Fruit fly (Drosophila melanogaster) whole organism, embryonic: ENCODE data around the gene CG2972.
A peak's percentile ranks its signal among the peaks of the same experiment; 100 is the strongest.

Experiments
- Adf1 ChIP-seq: fragments of 200-800 bp; sonication (Bioruptor generic); IDR thresholded peaks from 2 replicates; pipeline ENCODE4 v1.3.6; 2022; ENCODE audit warnings: missing biosample characterization, missing genetic modification characterization
- CG10431 ChIP-seq: fragments of 200-800 bp; sonication (Bioruptor generic); optimal IDR thresholded peaks from 3 replicates; lab custom pipeline; 2018; ENCODE audit warnings: missing biosample characterization, mild to moderate bottlenecking, missing genetic modification characterization
- CG10462 ChIP-seq: fragments of 200-800 bp; sonication (Bioruptor generic); optimal IDR thresholded peaks from 2 replicates; lab custom pipeline; 2016; ENCODE audit warnings: missing biosample characterization, missing genetic modification characterization
- CG10959 ChIP-seq: fragments of 200-800 bp; sonication (Bioruptor generic); IDR thresholded peaks from 2 replicates; pipeline ENCODE4 v1.3.6; 2022; ENCODE audit warnings: missing biosample characterization, missing genetic modification characterization
- CG10979 ChIP-seq: fragments of 200-800 bp; sonication (Bioruptor generic); optimal IDR thresholded peaks from 2 replicates; lab custom pipeline; 2018; ENCODE audit warnings: missing biosample characterization, mild to moderate bottlenecking, missing genetic modification characterization, moderate library complexity
- CG11247 ChIP-seq: fragments of 200-800 bp; sonication (Bioruptor generic); IDR thresholded peaks from 2 replicates; pipeline ENCODE4 v1.3.6; 2022; ENCODE audit warnings: missing biosample characterization, missing genetic modification characterization
- CG15269 ChIP-seq: fragments of 200-800 bp; sonication (Bioruptor generic); optimal IDR thresholded peaks from 2 replicates; lab custom pipeline; 2018; ENCODE audit warnings: missing biosample characterization, mild to moderate bottlenecking, missing genetic modification characterization, moderate library complexity
- CG1602 ChIP-seq: fragments of 200-800 bp; sonication (Bioruptor generic); optimal IDR thresholded peaks from 3 replicates; lab custom pipeline; 2016; ENCODE audit warnings: missing biosample characterization, missing genetic modification characterization
- CG17385 ChIP-seq: fragments of 200-800 bp; sonication (Bioruptor generic); optimal IDR thresholded peaks from 3 replicates; lab custom pipeline; 2018; ENCODE audit warnings: missing biosample characterization, mild to moderate bottlenecking, missing genetic modification characterization
- CG30020 ChIP-seq: fragments of 200-800 bp; optimal IDR thresholded peaks from 2 replicates; lab custom pipeline; 2019; ENCODE audit warnings: missing biosample characterization, mild to moderate bottlenecking, missing genetic modification characterization, moderate library complexity
- CG32532 ChIP-seq: fragments of 200-800 bp; sonication (Bioruptor generic); IDR thresholded peaks from 2 replicates; pipeline ENCODE4 v1.3.6; 2022; ENCODE audit warnings: missing biosample characterization, missing genetic modification characterization
- CG32772 ChIP-seq: fragments of 200-800 bp; sonication (Bioruptor generic); IDR thresholded peaks from 2 replicates; pipeline ENCODE4 v1.3.6; 2022; ENCODE audit warnings: missing biosample characterization, missing genetic modification characterization
- CG33213 ChIP-seq: fragments of 200-800 bp; sonication (Bioruptor generic); optimal IDR thresholded peaks from 3 replicates; lab custom pipeline; 2016; ENCODE audit warnings: missing biosample characterization, missing genetic modification characterization
- CG4404 ChIP-seq: fragments of 200-800 bp; sonication (Bioruptor generic); IDR thresholded peaks from 2 replicates; pipeline ENCODE4 v1.3.6; 2022; ENCODE audit warnings: missing biosample characterization, missing genetic modification characterization
- CG6272 ChIP-seq: fragments of 200-800 bp; sonication (Bioruptor generic); IDR thresholded peaks from 2 replicates; pipeline ENCODE4 v1.3.6; 2022; ENCODE audit warnings: missing biosample characterization, missing genetic modification characterization
- CG6854 ChIP-seq: fragments of 200-800 bp; sonication (Bioruptor generic); optimal IDR thresholded peaks from 3 replicates; lab custom pipeline; 2017; ENCODE audit warnings: missing biosample characterization, mild to moderate bottlenecking, missing genetic modification characterization
- CG8388 ChIP-seq: fragments of 200-800 bp; sonication (Bioruptor generic); optimal IDR thresholded peaks from 2 replicates; lab custom pipeline; 2019; ENCODE audit warnings: missing biosample characterization, mild to moderate bottlenecking, missing genetic modification characterization, moderate library complexity
- CG8944 ChIP-seq: fragments of 200-800 bp; sonication (Bioruptor generic); optimal IDR thresholded peaks from 3 replicates; lab custom pipeline; 2016; ENCODE audit warnings: missing biosample characterization, missing genetic modification characterization
- CG9609 ChIP-seq: fragments of 200-800 bp; sonication (Bioruptor generic); optimal IDR thresholded peaks from 3 replicates; lab custom pipeline; 2016; ENCODE audit warnings: missing biosample characterization, missing genetic modification characterization
- CG9727 ChIP-seq: fragments of 200-800 bp; sonication (Bioruptor generic); optimal IDR thresholded peaks from 3 replicates; lab custom pipeline; 2017; ENCODE audit warnings: missing biosample characterization, mild to moderate bottlenecking, missing genetic modification characterization
- CG9817 ChIP-seq: fragments of 200-800 bp; sonication (Bioruptor generic); optimal IDR thresholded peaks from 2 replicates; lab custom pipeline; 2018; ENCODE audit warnings: missing biosample characterization, mild to moderate bottlenecking, missing genetic modification characterization, moderate library complexity
- Dad ChIP-seq: fragments of 200-800 bp; sonication (Bioruptor generic); optimal IDR thresholded peaks from 3 replicates; lab custom pipeline; 2016; ENCODE audit warnings: missing biosample characterization, missing genetic modification characterization
- Drgx ChIP-seq: fragments of 200-800 bp; sonication (Bioruptor generic); IDR thresholded peaks from 2 replicates; pipeline ENCODE4 v1.3.6; 2022; ENCODE audit warnings: missing biosample characterization, missing genetic modification characterization
- Eip74EF ChIP-seq, 2 experiments: fragments of 200-800 bp in 1 of 2; fragments of >200 bp in 1 of 2; sonication (Bioruptor generic) in 1 of 2; optimal IDR thresholded peaks; 2 replicates each; lab custom pipeline; 2017 to 2019; ENCODE audit warnings: missing biosample characterization in 2 of 2, missing genetic modification characterization in 2 of 2, mild to moderate bottlenecking in 1 of 2, moderate library complexity in 1 of 2
- Hr39 ChIP-seq: fragments of >200 bp; optimal IDR thresholded peaks from 2 replicates; lab custom pipeline; 2017
- Hr51 ChIP-seq, 2 experiments: fragments of 200-800 bp; sonication (Bioruptor generic); optimal IDR thresholded peaks; 2 replicates in 1 of 2; 3 replicates in 1 of 2; lab custom pipeline; 2016 to 2018; ENCODE audit warnings: missing biosample characterization in 2 of 2, missing genetic modification characterization in 2 of 2, mild to moderate bottlenecking in 1 of 2, moderate library complexity in 1 of 2
- Med ChIP-seq: fragments of 200-800 bp; sonication (Bioruptor generic); peaks from one replicate; lab custom pipeline; 2016; ENCODE audit warnings: missing biosample characterization, missing genetic modification characterization, mild to moderate bottlenecking, inconsistent platforms, moderate library complexity
- Myb ChIP-seq: fragments of 200-800 bp; sonication (Bioruptor generic); optimal IDR thresholded peaks from 2 replicates; lab custom pipeline; 2016; ENCODE audit warnings: missing biosample characterization, missing genetic modification characterization
- Ptx1 ChIP-seq: fragments of 200-800 bp; sonication (Bioruptor generic); IDR thresholded peaks from 2 replicates; pipeline ENCODE4 v1.3.6; 2022; ENCODE audit warnings: missing biosample characterization, missing genetic modification characterization
- Six4 ChIP-seq: fragments of 200-800 bp; sonication (Bioruptor generic); optimal IDR thresholded peaks from 2 replicates; lab custom pipeline; 2016; ENCODE audit warnings: missing biosample characterization, missing genetic modification characterization
- Trl ChIP-seq, 3 experiments: fragments of >200 bp in 2 of 3; fragments of 200-800 bp in 1 of 3; sonication (Bioruptor generic) in 1 of 3; optimal IDR thresholded peaks; 2 replicates in 1 of 3; 3 replicates in 2 of 3; lab custom pipeline; 2016 to 2017; ENCODE audit warnings: missing biosample characterization in 1 of 3, missing genetic modification characterization in 1 of 3
- Xrp1 ChIP-seq: fragments of 200-800 bp; sonication (Bioruptor generic); IDR thresholded peaks from 2 replicates; pipeline ENCODE4 v1.3.6; 2022; ENCODE audit warnings: missing biosample characterization, missing genetic modification characterization
- bowl ChIP-seq: fragments of 200-800 bp; sonication (Bioruptor generic); IDR thresholded peaks from 2 replicates; pipeline ENCODE4 v1.3.6; 2022; ENCODE audit warnings: missing biosample characterization, missing genetic modification characterization
- corto ChIP-seq: fragments of 200-800 bp; sonication (Bioruptor generic); optimal IDR thresholded peaks from 2 replicates; lab custom pipeline; 2016; ENCODE audit warnings: missing biosample characterization, mild to moderate bottlenecking, missing genetic modification characterization, moderate library complexity
- dimm ChIP-seq: fragments of 200-800 bp; sonication (Bioruptor generic); IDR thresholded peaks from 2 replicates; pipeline ENCODE4 v1.3.6; 2022; ENCODE audit warnings: missing biosample characterization, missing genetic modification characterization
- esg ChIP-seq: fragments of 200-800 bp; sonication (Bioruptor generic); conservative IDR thresholded peaks from 2 replicates; pipeline ENCODE4 v1.3.6; 2022; ENCODE audit warnings: missing biosample characterization, missing genetic modification characterization
- hkb ChIP-seq, 2 experiments: fragments of 200-800 bp in 1 of 2; fragments of >200 bp in 1 of 2; sonication (Bioruptor generic) in 1 of 2; IDR thresholded peaks in 1 of 2; optimal IDR thresholded peaks in 1 of 2; 2 replicates each; pipeline versions ENCODE4 v1.3.6 to Lab custom; 2017 to 2022; ENCODE audit warnings: missing biosample characterization in 1 of 2, missing genetic modification characterization in 1 of 2
- jigr1 ChIP-seq: fragments of 200-800 bp; sonication (Bioruptor generic); IDR thresholded peaks from 3 replicates; pipeline ENCODE4 v1.3.6; 2022; ENCODE audit warnings: missing biosample characterization, missing genetic modification characterization
- otp ChIP-seq: fragments of 200-800 bp; sonication (Bioruptor generic); IDR thresholded peaks from 3 replicates; pipeline ENCODE4, ENCODE4 v1.3.6; 2022; ENCODE audit warnings: missing biosample characterization, missing genetic modification characterization
- pan ChIP-seq, 4 experiments: fragments of >200 bp in 3 of 4; fragments of 200-800 bp in 1 of 4; sonication (Bioruptor generic) in 1 of 4; optimal IDR thresholded peaks in 3 of 4; IDR thresholded peaks in 1 of 4; 2 replicates each; pipeline versions ENCODE4 v1.3.6 to Lab custom; 2017 to 2022; ENCODE audit warnings: missing biosample characterization in 2 of 4, missing genetic modification characterization in 2 of 4, mixed read lengths in 1 of 4
- sens ChIP-seq: fragments of 200-800 bp; sonication (Bioruptor generic); peaks from one replicate; lab custom pipeline; 2016; ENCODE audit warnings: missing biosample characterization, missing genetic modification characterization
- slp2 ChIP-seq: fragments of 200-800 bp; sonication (Bioruptor generic); optimal IDR thresholded peaks from 2 replicates; lab custom pipeline; 2016; ENCODE audit warnings: missing biosample characterization, missing genetic modification characterization
- ttk ChIP-seq: fragments of 200-800 bp; sonication (Bioruptor generic); IDR thresholded peaks from 2 replicates; pipeline ENCODE4 v2.1.2; 2022; ENCODE audit warnings: missing biosample characterization, missing genetic modification characterization
- z ChIP-seq: fragments of 200-800 bp; sonication (Bioruptor generic); IDR thresholded peaks from 3 replicates; pipeline ENCODE4 v1.3.6; 2022; ENCODE audit warnings: missing biosample characterization, missing genetic modification characterization

Gene CG2972

dm6 chrX:10125629-10126028, 42.7 kb downstream of the CG2972 start:
- TF ChIP-seq slp2 (GFP tag; lab: Kevin White, UChicago) (no peak), CG10462 (GFP tag; lab: Kevin White, UChicago) (no peak), dimm (no peak), pan (optimal IDR thresholded peaks at IDR 0.05; lab: Kevin White, UChicago) (no peak), pan (GFP tag; optimal IDR thresholded peaks at IDR 0.05 in 1 of 2, IDR thresholded peaks at IDR 0.05 in 1 of 2) (peak in 1 of 2 experiments; percentile 17), CG30020 (tag; lab: Kevin White, UChicago) (no peak), CG8944 (GFP tag; lab: Kevin White, UChicago) (no peak), corto (GFP tag; lab: Kevin White, UChicago) (no peak), CG17385 (GFP tag; lab: Kevin White, UChicago) (no peak), jigr1 (GFP tag; lab: Robert Waterston, UW) (no peak), CG4404 (GFP tag; lab: Robert Waterston, UW) (no peak), CG6854 (GFP tag; lab: Kevin White, UChicago) (no peak), CG15269 (tag; lab: Kevin White, UChicago) (no peak), Hr39 (lab: Kevin White, UChicago) (no peak), hkb (optimal IDR thresholded peaks at IDR 0.05; lab: Kevin White, UChicago) (no peak), hkb (GFP tag; IDR thresholded peaks at IDR 0.05; lab: Robert Waterston, UW) (peak; percentile 10; the same call in 1 of the 2 replicates), bowl (no peak), CG32772 (no peak), CG32532 (0 out of 2 replicates have a peak, but pooled peaks have one; percentile 16), CG8388 (GFP tag; lab: Kevin White, UChicago) (no peak), Xrp1 (GFP tag; lab: Robert Waterston, UW) (0 out of 2 replicates have a peak, but pooled peaks have one; percentile 11), Eip74EF (GFP tag; optimal IDR thresholded peaks at IDR 0.05; lab: Kevin White, UChicago) (no peak), CG33213 (GFP tag; lab: Kevin White, UChicago) (no peak), Drgx (GFP tag; lab: Robert Waterston, UW) (peak; percentile 60), esg (GFP tag; lab: Robert Waterston, UW) (0 out of 2 replicates have a peak, but pooled peaks have one; percentile 7), CG10431 (GFP tag; lab: Kevin White, UChicago) (no peak), Six4 (GFP tag; lab: Kevin White, UChicago) (no peak), Dad (GFP tag; lab: Kevin White, UChicago) (no peak), otp (GFP tag; lab: Robert Waterston, UW) (no peak), CG6272 (GFP tag; lab: Robert Waterston, UW) (no peak), Adf1 (GFP tag; lab: Robert Waterston, UW) (no peak), CG9609 (GFP tag; lab: Kevin White, UChicago) (no peak), CG9817 (tag; lab: Kevin White, UChicago) (no peak), Myb (no peak), z (GFP tag; lab: Robert Waterston, UW) (no peak), CG9727 (no peak), Trl (optimal IDR thresholded peaks at IDR 0.05; lab: Kevin White, UChicago) (no peak), Trl (GFP tag; optimal IDR thresholded peaks at IDR 0.05; lab: Kevin White, UChicago) (no peak), CG1602 (no peak), Ptx1 (GFP tag; lab: Robert Waterston, UW) (0 out of 2 replicates have a peak, but pooled peaks have one; percentile 12), CG11247 (GFP tag; lab: Robert Waterston, UW) (no peak), CG10979 (tag; lab: Kevin White, UChicago) (no peak), ttk (no peak), Hr51 (GFP tag; optimal IDR thresholded peaks at IDR 0.05; lab: Kevin White, UChicago) (no peak), CG10959 (GFP tag; lab: Robert Waterston, UW) (no peak), sens (GFP tag; lab: Kevin White, UChicago) (peak; percentile 54), Med (peak; percentile 51)
